Fruit fly (Drosophila melanogaster) whole organism, embryonic: ENCODE measurements around the gene Ugt35D1.
A peak's percentile ranks its signal among the peaks of the same experiment; 100 is the strongest.

Source experiments
- Adf1 ChIP-seq: fragments of 200-800 bp; sonication (Bioruptor generic); IDR thresholded peaks from 2 replicates; pipeline ENCODE4 v1.3.6; 2022; ENCODE audit warnings: missing biosample characterization, missing genetic modification characterization
- B-H2 ChIP-seq: fragments of 200-800 bp; sonication (Bioruptor generic); optimal IDR thresholded peaks from 2 replicates; lab custom pipeline; 2018; ENCODE audit warnings: missing biosample characterization, mild to moderate bottlenecking, missing genetic modification characterization
- BEAF-32 ChIP-seq: fragments of 200-800 bp; sonication (Bioruptor generic); optimal IDR thresholded peaks from 3 replicates; lab custom pipeline; 2017; ENCODE audit warnings: missing biosample characterization, missing genetic modification characterization, mild to moderate bottlenecking, moderate library complexity, missing genetic modification reagents
- CG10267 ChIP-seq: fragments of 200-800 bp; sonication (Bioruptor generic); optimal IDR thresholded peaks from 2 replicates; lab custom pipeline; 2018; ENCODE audit warnings: missing biosample characterization, mild to moderate bottlenecking, missing genetic modification characterization, moderate library complexity
- CG10321 ChIP-seq: fragments of 200-800 bp; sonication (Bioruptor generic); IDR thresholded peaks from 2 replicates; pipeline ENCODE4 v1.3.6; 2022; ENCODE audit warnings: missing biosample characterization, missing genetic modification characterization
- CG10462 ChIP-seq: fragments of 200-800 bp; sonication (Bioruptor generic); optimal IDR thresholded peaks from 2 replicates; lab custom pipeline; 2016; ENCODE audit warnings: missing biosample characterization, missing genetic modification characterization
- CG13296 ChIP-seq: fragments of 200-800 bp; sonication (Bioruptor generic); optimal IDR thresholded peaks from 3 replicates; lab custom pipeline; 2018; ENCODE audit warnings: missing biosample characterization, mild to moderate bottlenecking, missing genetic modification characterization
- CG14014 ChIP-seq: fragments of 200-800 bp; sonication (Bioruptor generic); IDR thresholded peaks from 2 replicates; pipeline ENCODE4 v1.3.6; 2022; ENCODE audit warnings: missing biosample characterization, missing genetic modification characterization
- CG14441 ChIP-seq: fragments of 200-800 bp; sonication (Bioruptor generic); IDR thresholded peaks from 2 replicates; pipeline ENCODE4 v1.3.6; 2022; ENCODE audit warnings: missing biosample characterization, missing genetic modification characterization
- CG14860 ChIP-seq: fragments of 200-800 bp; sonication (Bioruptor generic); IDR thresholded peaks from 3 replicates; pipeline ENCODE4 v1.3.6; 2022; ENCODE audit warnings: missing biosample characterization, missing genetic modification characterization; ENCODE audit not compliant: partially characterized antibody
- CG15601 ChIP-seq: fragments of 200-800 bp; sonication (Bioruptor generic); optimal IDR thresholded peaks from 3 replicates; lab custom pipeline; 2019; ENCODE audit warnings: missing biosample characterization, mild to moderate bottlenecking, missing genetic modification characterization, moderate library complexity
- CG1603 ChIP-seq: fragments of 200-800 bp; sonication (Bioruptor generic); optimal IDR thresholded peaks from 2 replicates; lab custom pipeline; 2019; ENCODE audit warnings: missing biosample characterization, mild to moderate bottlenecking, missing genetic modification characterization, moderate library complexity
- CG18599 ChIP-seq: fragments of 200-800 bp; sonication (Bioruptor generic); optimal IDR thresholded peaks from 3 replicates; lab custom pipeline; 2017; ENCODE audit warnings: missing biosample characterization, missing genetic modification characterization, mild to moderate bottlenecking, moderate library complexity, missing genetic modification reagents
- CG18764 ChIP-seq: fragments of 200-800 bp; sonication (Bioruptor generic); optimal IDR thresholded peaks from 3 replicates; lab custom pipeline; 2016; ENCODE audit warnings: missing biosample characterization, missing genetic modification characterization
- CG2712 ChIP-seq: fragments of 200-800 bp; optimal IDR thresholded peaks from 3 replicates; lab custom pipeline; 2019; ENCODE audit warnings: missing biosample characterization, mild to moderate bottlenecking, missing genetic modification characterization, moderate library complexity
- CG3065 ChIP-seq: fragments of 200-800 bp; sonication (Bioruptor generic); optimal IDR thresholded peaks from 2 replicates; lab custom pipeline; 2016; ENCODE audit warnings: missing biosample characterization, missing genetic modification characterization
- CG31388 ChIP-seq: fragments of 200-800 bp; sonication (Bioruptor generic); optimal IDR thresholded peaks from 2 replicates; lab custom pipeline; 2016; ENCODE audit warnings: missing biosample characterization, missing genetic modification characterization
- CG4360 ChIP-seq: fragments of 200-800 bp; sonication (Bioruptor generic); IDR thresholded peaks from 2 replicates; pipeline ENCODE4 v1.3.6; 2022; ENCODE audit warnings: missing biosample characterization, missing genetic modification characterization
- CG5180 ChIP-seq: fragments of 200-800 bp; sonication (Bioruptor generic); optimal IDR thresholded peaks from 3 replicates; lab custom pipeline; 2017; ENCODE audit warnings: missing biosample characterization, missing genetic modification characterization, mild to moderate bottlenecking, moderate library complexity, missing genetic modification reagents
- CG6254 ChIP-seq: fragments of 200-800 bp; sonication (Bioruptor generic); optimal IDR thresholded peaks from 3 replicates; lab custom pipeline; 2017; ENCODE audit warnings: mild to moderate bottlenecking, missing biosample characterization, missing genetic modification reagents, missing genetic modification characterization
- CG8290 ChIP-seq, 3 experiments: fragments of 200-800 bp; sonication (Bioruptor generic); optimal IDR thresholded peaks; 2 replicates each; lab custom pipeline; 2016 to 2019; ENCODE audit warnings: missing biosample characterization in 3 of 3, missing genetic modification characterization in 3 of 3, mild to moderate bottlenecking in 2 of 3, moderate library complexity in 1 of 3
- CG9797 ChIP-seq: fragments of 200-800 bp; sonication (Bioruptor generic); optimal IDR thresholded peaks from 3 replicates; lab custom pipeline; 2018; ENCODE audit warnings: missing biosample characterization, mild to moderate bottlenecking, missing genetic modification characterization
- CHES-1-like ChIP-seq: fragments of 200-800 bp; sonication (Bioruptor generic); optimal IDR thresholded peaks from 2 replicates; lab custom pipeline; 2016; ENCODE audit warnings: missing biosample characterization, missing genetic modification characterization
- CTCF ChIP-seq: fragments of 200-800 bp; sonication (Bioruptor generic); optimal IDR thresholded peaks from 2 replicates; lab custom pipeline; 2017; ENCODE audit warnings: missing biosample characterization, mild to moderate bottlenecking, missing genetic modification characterization, moderate library complexity
- Fer2 ChIP-seq: fragments of 200-800 bp; sonication (Bioruptor generic); optimal IDR thresholded peaks from 2 replicates; lab custom pipeline; 2018; ENCODE audit warnings: missing biosample characterization, mild to moderate bottlenecking, missing genetic modification characterization, moderate library complexity
- Oli ChIP-seq: fragments of 200-800 bp; sonication (Bioruptor generic); optimal IDR thresholded peaks from 2 replicates; lab custom pipeline; 2018; ENCODE audit warnings: missing biosample characterization, mild to moderate bottlenecking, missing genetic modification characterization, moderate library complexity
- Poxn ChIP-seq: fragments of 200-800 bp; sonication (Bioruptor generic); IDR thresholded peaks from 2 replicates; pipeline ENCODE4 v1.3.6; 2022; ENCODE audit warnings: missing biosample characterization, missing genetic modification characterization
- Sox100B ChIP-seq: fragments of 200-800 bp; sonication (Bioruptor generic); optimal IDR thresholded peaks from 3 replicates; lab custom pipeline; 2018; ENCODE audit warnings: missing biosample characterization, mild to moderate bottlenecking, missing genetic modification characterization
- Ssrp ChIP-seq: fragments of 200-800 bp; sonication (Bioruptor generic); optimal IDR thresholded peaks from 2 replicates; lab custom pipeline; 2018; ENCODE audit warnings: missing biosample characterization, mild to moderate bottlenecking, missing genetic modification characterization, moderate library complexity
- Usf ChIP-seq: fragments of 200-800 bp; sonication (Bioruptor generic); optimal IDR thresholded peaks from 2 replicates; lab custom pipeline; 2017; ENCODE audit warnings: missing genotype, missing biosample characterization, missing genetic modification characterization
- ab ChIP-seq: fragments of 200-800 bp; sonication (Bioruptor generic); optimal IDR thresholded peaks from 2 replicates; lab custom pipeline; 2016; ENCODE audit warnings: missing biosample characterization, missing genetic modification characterization
- abd-A ChIP-seq: fragments of 200-800 bp; sonication (Bioruptor generic); optimal IDR thresholded peaks from 3 replicates; lab custom pipeline; 2019; ENCODE audit warnings: missing biosample characterization, mild to moderate bottlenecking, missing genetic modification characterization, moderate library complexity
- amos ChIP-seq: fragments of 200-800 bp; sonication (Bioruptor generic); IDR thresholded peaks from 2 replicates; pipeline ENCODE4 v1.3.6; 2022; ENCODE audit warnings: missing biosample characterization, missing genetic modification characterization; ENCODE audit not compliant: partially characterized antibody
- az2 ChIP-seq: fragments of 200-800 bp; sonication (Bioruptor generic); optimal IDR thresholded peaks from 3 replicates; lab custom pipeline; 2016; ENCODE audit warnings: missing biosample characterization, missing genetic modification characterization
- br ChIP-seq: fragments of >200 bp; optimal IDR thresholded peaks from 2 replicates; lab custom pipeline; 2017
- dpn ChIP-seq, 2 experiments: fragments of 200-800 bp; sonication (Bioruptor generic); optimal IDR thresholded peaks; 3 replicates each; lab custom pipeline; 2016; ENCODE audit warnings: missing biosample characterization in 2 of 2, missing genetic modification characterization in 2 of 2
- dysf ChIP-seq: fragments of 200-800 bp; sonication (Bioruptor generic); IDR thresholded peaks from 3 replicates; pipeline ENCODE4 v1.3.6; 2022; ENCODE audit warnings: missing biosample characterization, missing genetic modification characterization
- eve ChIP-seq, 2 experiments: fragments of >200 bp; optimal IDR thresholded peaks; 2 replicates each; lab custom pipeline; 2017; ENCODE audit warnings: missing biosample characterization in 2 of 2, missing genetic modification characterization in 2 of 2
- fru ChIP-seq: fragments of >200 bp; optimal IDR thresholded peaks from 2 replicates; lab custom pipeline; 2017
- gem ChIP-seq: fragments of 200-800 bp; sonication (Bioruptor generic); optimal IDR thresholded peaks from 2 replicates; lab custom pipeline; 2019; ENCODE audit warnings: missing biosample characterization, mild to moderate bottlenecking, missing genetic modification characterization, moderate library complexity
- her ChIP-seq: fragments of 200-800 bp; sonication (Bioruptor generic); optimal IDR thresholded peaks from 2 replicates; lab custom pipeline; 2016; ENCODE audit warnings: missing biosample characterization, missing genetic modification characterization
- nmo ChIP-seq: fragments of 200-800 bp; sonication (Bioruptor generic); optimal IDR thresholded peaks from 2 replicates; lab custom pipeline; 2018; ENCODE audit warnings: missing biosample characterization, mild to moderate bottlenecking, missing genetic modification characterization, moderate library complexity
- oc ChIP-seq: fragments of 200-800 bp; sonication (Bioruptor generic); optimal IDR thresholded peaks from 2 replicates; lab custom pipeline; 2018; ENCODE audit warnings: missing biosample characterization, mild to moderate bottlenecking, missing genetic modification characterization, moderate library complexity
- pum ChIP-seq: fragments of 200-800 bp; sonication (Bioruptor generic); optimal IDR thresholded peaks from 2 replicates; lab custom pipeline; 2016; ENCODE audit warnings: missing biosample characterization, missing genetic modification characterization
- sima ChIP-seq: fragments of 200-800 bp; sonication (Bioruptor generic); optimal IDR thresholded peaks from 2 replicates; lab custom pipeline; 2016; ENCODE audit warnings: missing biosample characterization, missing genetic modification characterization
- tll ChIP-seq, 2 experiments: fragments of 200-800 bp in 1 of 2; fragments of >200 bp in 1 of 2; sonication (Bioruptor generic) in 1 of 2; optimal IDR thresholded peaks; 2 replicates each; lab custom pipeline; 2017 to 2019; ENCODE audit warnings: missing biosample characterization in 2 of 2, missing genetic modification characterization in 2 of 2, mild to moderate bottlenecking in 1 of 2, moderate library complexity in 1 of 2
- toy ChIP-seq: fragments of 200-800 bp; sonication (Bioruptor generic); IDR thresholded peaks from 2 replicates; pipeline ENCODE4 v1.3.6; 2022; ENCODE audit warnings: missing biosample characterization, missing genetic modification characterization
- trh ChIP-seq: fragments of 200-800 bp; sonication (Bioruptor generic); optimal IDR thresholded peaks from 2 replicates; lab custom pipeline; 2016; ENCODE audit warnings: missing biosample characterization, missing genetic modification characterization
- unc-4 ChIP-seq: fragments of 200-800 bp; sonication (Bioruptor generic); IDR thresholded peaks from 2 replicates; pipeline ENCODE4 v1.3.6; 2022; ENCODE audit warnings: missing biosample characterization, missing genetic modification characterization; ENCODE audit not compliant: partially characterized antibody
- vfl ChIP-seq: fragments of 200-800 bp; sonication (Bioruptor generic); optimal IDR thresholded peaks from 2 replicates; lab custom pipeline; 2016; ENCODE audit warnings: missing biosample characterization, missing genetic modification characterization
- zfh2 ChIP-seq: fragments of 200-800 bp; sonication (Bioruptor generic); optimal IDR thresholded peaks from 2 replicates; lab custom pipeline; 2016; ENCODE audit warnings: missing biosample characterization, missing genetic modification characterization

Gene Ugt35D1

dm6 chr3R:31381216-31381688 lies 13.9 kb downstream of the Ugt35D1 start (continued):
- no peak for TF ChIP-seq Sox100B (GFP tag; lab: Kevin White, UChicago)
- TF ChIP-seq amos (GFP tag; lab: Robert Waterston, UW) = peak; percentile 75
- no peak for TF ChIP-seq eve (GFP tag; optimal IDR thresholded peaks at IDR 0.05; lab: Kevin White, UChicago)
- TF ChIP-seq Ssrp (tag; lab: Kevin White, UChicago) = peak; percentile 19
- no peak for TF ChIP-seq CG14860 (GFP tag; lab: Robert Waterston, UW)
- peak; percentile 47; the same call in 1 of the 2 replicates for TF ChIP-seq CG14014 (GFP tag; lab: Robert Waterston, UW)
- peak; percentile 36 to 60 for TF ChIP-seq dpn (GFP tag; optimal IDR thresholded peaks at IDR 0.05; lab: Kevin White, UChicago)
- TF ChIP-seq ab (GFP tag; lab: Kevin White, UChicago) = peak; percentile 5
- peak; percentile 60 for TF ChIP-seq CHES-1-like
- no peak for TF ChIP-seq CG5180
- no peak for TF ChIP-seq CG10462 (GFP tag; lab: Kevin White, UChicago)
- TF ChIP-seq sima (GFP tag; lab: Kevin White, UChicago) = no peak
- TF ChIP-seq CG8290 (GFP tag; optimal IDR thresholded peaks at IDR 0.05; lab: Kevin White, UChicago) = no peak
- peak in 1 of 2 experiments; percentile 75 for TF ChIP-seq CG8290 (tag; optimal IDR thresholded peaks at IDR 0.05; lab: Kevin White, UChicago)
- no peak for TF ChIP-seq BEAF-32 (GFP tag; lab: Kevin White, UChicago)
- TF ChIP-seq B-H2 (GFP tag; lab: Kevin White, UChicago) = peak; percentile 43
- no peak for TF ChIP-seq CG18764 (GFP tag; lab: Kevin White, UChicago)
- TF ChIP-seq CG3065 (GFP tag; lab: Kevin White, UChicago) = no peak
- TF ChIP-seq br = no peak
- no peak for TF ChIP-seq CG31388 (GFP tag; lab: Kevin White, UChicago)
- peak; percentile 39 for TF ChIP-seq CG2712 (tag; lab: Kevin White, UChicago)
- peak; percentile 20 for TF ChIP-seq CG15601
- TF ChIP-seq gem (tag; lab: Kevin White, UChicago) = peak; percentile 73
- TF ChIP-seq az2 = peak; percentile 22
- no peak for TF ChIP-seq Usf (GFP tag; lab: Kevin White, UChicago)
- no peak for TF ChIP-seq her (GFP tag; lab: Kevin White, UChicago)
- TF ChIP-seq tll (GFP tag; optimal IDR thresholded peaks at IDR 0.05; lab: Kevin White, UChicago) = no peak
- no peak for TF ChIP-seq toy (GFP tag; lab: Robert Waterston, UW)
- no peak for TF ChIP-seq unc-4 (GFP tag; lab: Robert Waterston, UW)
- TF ChIP-seq CG6254 (GFP tag; lab: Kevin White, UChicago) = no peak
- TF ChIP-seq CG4360 = no peak
- TF ChIP-seq pum (GFP tag; lab: Kevin White, UChicago) = peak; percentile 16
- no peak for TF ChIP-seq Poxn
- no peak for TF ChIP-seq vfl (GFP tag; lab: Kevin White, UChicago)
- TF ChIP-seq Oli (tag; lab: Kevin White, UChicago) = peak; percentile 23
- no peak for TF ChIP-seq CG10321 (GFP tag; lab: Robert Waterston, UW)
- TF ChIP-seq CTCF (GFP tag; lab: Kevin White, UChicago) = peak; percentile 84
- TF ChIP-seq CG13296 (GFP tag; lab: Kevin White, UChicago) = no peak
- peak; percentile 60 for TF ChIP-seq zfh2 (GFP tag; lab: Kevin White, UChicago)
- TF ChIP-seq abd-A = no peak
- TF ChIP-seq CG14441 = peak; percentile 57; the same call in 1 of the 2 replicates
- no peak for TF ChIP-seq trh
- no peak for TF ChIP-seq Fer2 (tag; lab: Kevin White, UChicago)
- TF ChIP-seq oc (tag; lab: Kevin White, UChicago) = no peak
- peak; percentile 77 for TF ChIP-seq CG1603
- TF ChIP-seq CG9797 (GFP tag; lab: Kevin White, UChicago) = no peak
- no peak for TF ChIP-seq CG10267 (tag; lab: Kevin White, UChicago)
- peak; percentile 53; the same call in 2 of the 3 replicates for TF ChIP-seq dysf (GFP tag; lab: Robert Waterston, UW)
- peak; percentile 19 for TF ChIP-seq nmo (GFP tag; lab: Kevin White, UChicago)
- peak; percentile 59 for TF ChIP-seq CG18599 (GFP tag; lab: Kevin White, UChicago)
- TF ChIP-seq fru = no peak
- TF ChIP-seq Adf1 (GFP tag; lab: Robert Waterston, UW) = no peak
